Worm (Caenorhabditis elegans): ENCODE results near the gene F15B9.10.

Gene F15B9.10

DNA sequence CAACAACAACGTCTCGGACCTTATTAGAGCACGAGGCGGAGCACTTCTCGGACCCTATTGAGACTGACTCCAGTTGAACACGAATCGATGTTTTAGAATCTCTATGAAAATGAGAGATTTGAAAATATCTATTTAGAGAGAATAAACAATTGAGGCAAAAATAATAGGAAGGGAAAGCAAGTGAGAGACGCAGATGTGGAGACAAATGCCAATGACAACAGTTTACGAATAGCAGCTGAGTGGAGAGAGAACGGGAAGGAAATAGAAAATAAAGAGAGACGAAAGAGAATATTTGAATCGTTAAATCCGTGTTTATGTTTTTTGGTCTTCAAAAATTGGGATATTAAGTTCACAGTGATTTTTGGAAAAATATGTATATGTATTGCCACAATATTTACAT lies 1.1 kb upstream of the F15B9.10 start (continued):
- TF ChIP-seq lin-29 (GFP tag; IDR thresholded peaks at IDR 0.05) (no peak), rbr-2 (tag; optimal IDR thresholded peaks at IDR 0.05) (peak; percentile 39), egl-43 (GFP tag; IDR thresholded peaks at IDR 0.05) (no peak), hlh-11 (tag; optimal IDR thresholded peaks at IDR 0.05) (peak; percentile 54), Y5F2A.4 (GFP tag; optimal IDR thresholded peaks at IDR 0.05) (no peak), unc-62 (GFP tag; optimal IDR thresholded peaks at IDR 0.05 in 1 of 2) (no peak), unc-62 (tag; optimal IDR thresholded peaks at IDR 0.05) (no peak), snpc-4 (tag; optimal IDR thresholded peaks at IDR 0.05) (no peak), ZK546.5 (tag; optimal IDR thresholded peaks at IDR 0.05) (no peak), nhr-28 (tag; optimal IDR thresholded peaks at IDR 0.05) (peak; percentile 18), nhr-77 (tag; optimal IDR thresholded peaks at IDR 0.05) (no peak), F10B5.3 (tag; optimal IDR thresholded peaks at IDR 0.05) (no peak), hif-1 (tag; optimal IDR thresholded peaks at IDR 0.05) (no peak), lsy-2 (tag; optimal IDR thresholded peaks at IDR 0.05) (peak in 1 of 2 experiments; percentile 1), dve-1 (tag; optimal IDR thresholded peaks at IDR 0.05; ENCODE audit: insufficient read depth) (peak; percentile 21), ceh-32 (tag; optimal IDR thresholded peaks at IDR 0.05; ENCODE audit: poor library complexity) (no peak), dmd-6 (GFP tag; IDR thresholded peaks at IDR 0.05) (peak; percentile 35; the same call in 1 of the 2 replicates), fos-1 (tag; optimal IDR thresholded peaks at IDR 0.05) (no peak), hlh-30 (tag; optimal IDR thresholded peaks at IDR 0.05; ENCODE audit: insufficient read depth) (no peak), jun-1 (tag; optimal IDR thresholded peaks at IDR 0.05) (no peak), hmg-1.1 (GFP tag; IDR thresholded peaks at IDR 0.05) (peak; percentile 33; the same call in 1 of the 2 replicates), mdt-29 (GFP tag; IDR thresholded peaks at IDR 0.05) (no peak), zip-2 (tag; optimal IDR thresholded peaks at IDR 0.05) (no peak), F49E8.2 (tag; optimal IDR thresholded peaks at IDR 0.05; ENCODE audit: borderline replicate concordance) (no peak), ztf-11 (tag; optimal IDR thresholded peaks at IDR 0.05) (no peak), lin-1 (GFP tag; IDR thresholded peaks at IDR 0.05) (no peak), lin-39 (tag; optimal IDR thresholded peaks at IDR 0.05) (no peak), cey-2 (tag; optimal IDR thresholded peaks at IDR 0.05; ENCODE audit: borderline replicate concordance, insufficient read depth) (no peak), zfp-2 (tag; optimal IDR thresholded peaks at IDR 0.05) (no peak), T26A8.4 (GFP tag; IDR thresholded peaks at IDR 0.05) (no peak), php-3 (GFP tag; IDR thresholded peaks at IDR 0.05) (no peak), nhr-102 (tag; optimal IDR thresholded peaks at IDR 0.05) (no peak)

DNA sequence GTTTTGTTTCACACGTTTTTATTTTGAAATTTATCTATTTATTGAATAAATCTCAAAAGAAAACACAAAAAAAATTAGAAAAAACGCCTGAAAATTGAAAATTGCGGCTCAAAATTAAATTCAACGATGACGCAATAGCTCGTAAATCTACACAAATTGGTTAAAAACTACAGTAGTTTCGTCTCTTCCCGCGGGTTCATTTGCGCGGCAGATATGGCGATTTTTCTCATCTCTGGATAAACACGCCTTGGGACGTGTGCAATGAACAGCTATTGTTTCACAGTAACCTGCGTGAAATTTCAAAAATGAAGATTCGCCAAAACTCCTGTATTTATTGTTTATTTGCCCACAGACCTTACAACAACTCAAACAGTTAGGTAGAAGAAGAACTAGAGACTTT lies 546 bp upstream of the F15B9.10 start:
- TF ChIP-seq R02D3.7 (tag; optimal IDR thresholded peaks at IDR 0.05) = peak; percentile 43
- no peak for TF ChIP-seq ztf-11 (tag; optimal IDR thresholded peaks at IDR 0.05)
- TF ChIP-seq dve-1 (tag; optimal IDR thresholded peaks at IDR 0.05; ENCODE audit: insufficient read depth) = no peak

DNA sequence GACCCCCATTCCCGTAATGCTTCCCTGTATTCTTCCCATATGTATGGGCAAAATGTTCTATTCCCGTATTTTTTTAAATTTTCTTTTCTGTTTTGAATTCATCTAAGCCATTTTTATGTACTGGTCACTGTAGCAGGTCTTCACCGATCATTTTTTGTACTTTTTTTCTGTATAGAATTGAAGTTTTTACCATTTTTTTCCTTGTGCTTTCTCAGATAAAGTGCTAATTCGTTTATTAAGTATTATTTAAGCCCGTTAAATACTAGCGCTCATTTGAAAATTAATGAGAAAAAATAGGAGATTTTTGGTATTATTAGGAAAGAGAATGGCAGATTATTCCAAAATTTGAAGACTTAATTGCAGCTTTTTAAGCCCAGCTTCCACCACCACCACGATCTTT lies 2.0 kb downstream of the F15B9.10 start:
- peak; percentile 40 for TF ChIP-seq lin-38 (GFP tag; IDR thresholded peaks at IDR 0.05)
- no peak for TF ChIP-seq rbr-2 (tag; optimal IDR thresholded peaks at IDR 0.05)
- no peak for TF ChIP-seq egl-43 (GFP tag; IDR thresholded peaks at IDR 0.05)
- TF ChIP-seq egl-27 (tag; optimal IDR thresholded peaks at IDR 0.05) = no peak
- TF ChIP-seq spr-1 (tag; optimal IDR thresholded peaks at IDR 0.05) = no peak
- TF ChIP-seq unc-130 (GFP tag; optimal IDR thresholded peaks at IDR 0.05) = no peak
- TF ChIP-seq pqm-1 (tag; optimal IDR thresholded peaks at IDR 0.05) = no peak
- no peak for TF ChIP-seq unc-62 (GFP tag; optimal IDR thresholded peaks at IDR 0.05 in 1 of 2)
- no peak for TF ChIP-seq unc-62 (tag; optimal IDR thresholded peaks at IDR 0.05)
- TF ChIP-seq aly-2 (tag; optimal IDR thresholded peaks at IDR 0.05) = no peak
- TF ChIP-seq lir-3 (tag; optimal IDR thresholded peaks at IDR 0.05) = no peak
- no peak for TF ChIP-seq nhr-76 (tag; optimal IDR thresholded peaks at IDR 0.05)
- no peak for TF ChIP-seq hmg-1.1 (GFP tag; IDR thresholded peaks at IDR 0.05)
- 0 out of 2 replicates have a peak, but pooled peaks have one; percentile 28 for TF ChIP-seq arid-1 (GFP tag; conservative IDR thresholded peaks at IDR 0.05)
- no peak for TF ChIP-seq snpc-4 (tag; optimal IDR thresholded peaks at IDR 0.05)
- TF ChIP-seq dve-1 (tag; optimal IDR thresholded peaks at IDR 0.05; ENCODE audit: insufficient read depth) = no peak
- no peak for TF ChIP-seq mxl-3 (GFP tag; optimal IDR thresholded peaks at IDR 0.05)
